Worm (Caenorhabditis elegans) whole organism, L1 larva: ENCODE results near the gene odr-1.

ENCODE experiments used
- ceh-82 ChIP-seq, 3 experiments: fragments of 150-350 bp in 1 of 3; sonication (generic microtip) in 2 of 3; optimal IDR thresholded peaks; 2 replicates each; lab custom pipeline; 2014 to 2017; ENCODE audit warnings: missing biosample characterization in 3 of 3, missing genetic modification characterization in 3 of 3
- egl-27 ChIP-seq, 2 experiments: fragments of 150-350 bp in 1 of 2; sonication (generic microtip); optimal IDR thresholded peaks; 3 replicates each; lab custom pipeline; 2017 to 2018; ENCODE audit warnings: missing biosample characterization in 2 of 2, missing genetic modification characterization in 2 of 2, missing genetic modification reagents in 2 of 2
- elt-3 ChIP-seq, 6 experiments: fragments of 150-350 bp in 1 of 6; sonication (generic microtip); optimal IDR thresholded peaks; 2 replicates each; lab custom pipeline; 2017 to 2018; ENCODE audit warnings: missing biosample characterization in 6 of 6, missing genetic modification characterization in 6 of 6, inconsistent platforms in 1 of 6
- nhr-28 ChIP-seq: fragments of 150-350 bp; optimal IDR thresholded peaks from 2 replicates; lab custom pipeline; 2014; ENCODE audit warnings: missing biosample characterization, missing genetic modification characterization
- sox-4 ChIP-seq: sonication (generic microtip); optimal IDR thresholded peaks from 2 replicates; lab custom pipeline; 2016; ENCODE audit warnings: missing genetic modification characterization, missing compliant biosample characterization
- zag-1 ChIP-seq: fragments of 150-350 bp; optimal IDR thresholded peaks from 2 replicates; lab custom pipeline; 2014; ENCODE audit warnings: missing biosample characterization, missing genetic modification characterization

ce11 chrX:13532424-13533309 lies 18.1 kb downstream of the odr-1 start, which contains the start of gene acr-12:
- TF ChIP-seq sox-4 (tag; lab: Kevin White, UChicago) (no peak), nhr-28 (tag; lab: Kevin White, UChicago) (no peak), elt-3 (tag; optimal IDR thresholded peaks at IDR 0.05; lab: Kevin White, UChicago) (no peak), ceh-82 (tag; optimal IDR thresholded peaks at IDR 0.05; lab: Kevin White, UChicago) (peak in 1 of 3 experiments; percentile 10), egl-27 (tag; optimal IDR thresholded peaks at IDR 0.05; lab: Kevin White, UChicago) (no peak), zag-1 (no peak)
